Worm (Caenorhabditis elegans) whole organism, late embryonic: ENCODE results near the gene htrl-1.

ENCODE experiments used
- ceh-9 ChIP-seq: sonication (generic microtip); optimal IDR thresholded peaks from 2 replicates; lab custom pipeline; 2016; ENCODE audit warnings: mild to moderate bottlenecking, missing genetic modification characterization, inconsistent platforms, missing compliant biosample characterization
- fkh-10 ChIP-seq: fragments of 150-350 bp; optimal IDR thresholded peaks from 2 replicates; lab custom pipeline; 2014; ENCODE audit warnings: missing biosample characterization, missing genetic modification reagents, missing genetic modification characterization
- madf-2 ChIP-seq: sonication (generic microtip); optimal IDR thresholded peaks from 2 replicates; lab custom pipeline; 2017; ENCODE audit warnings: missing genetic modification characterization, missing compliant biosample characterization

ce11 chrV:11500980-11501379 lies 4.8 kb upstream of the htrl-1 start:
- no peak for TF ChIP-seq ceh-9
- no peak for TF ChIP-seq madf-2 (tag; lab: Kevin White, UChicago)
- no peak for TF ChIP-seq fkh-10 (GFP tag; lab: Kevin White, UChicago)
